Fruit fly (Drosophila melanogaster) whole organism, embryonic: Measurements from ENCODE around the gene Cyp12a4.

ENCODE experiments used
- Adf1 ChIP-seq: fragments of 200-800 bp; sonication (Bioruptor generic); IDR thresholded peaks from 2 replicates; pipeline ENCODE4 v1.3.6; 2022; ENCODE audit warnings: missing biosample characterization, missing genetic modification characterization
- CG10321 ChIP-seq: fragments of 200-800 bp; sonication (Bioruptor generic); IDR thresholded peaks from 2 replicates; pipeline ENCODE4 v1.3.6; 2022; ENCODE audit warnings: missing biosample characterization, missing genetic modification characterization
- CG10543 ChIP-seq: fragments of 200-800 bp; sonication (Bioruptor generic); optimal IDR thresholded peaks from 3 replicates; lab custom pipeline; 2017; ENCODE audit warnings: missing biosample characterization, mild to moderate bottlenecking, missing genetic modification characterization, moderate library complexity
- CG11247 ChIP-seq: fragments of 200-800 bp; sonication (Bioruptor generic); IDR thresholded peaks from 2 replicates; pipeline ENCODE4 v1.3.6; 2022; ENCODE audit warnings: missing biosample characterization, missing genetic modification characterization
- CG11723 ChIP-seq: fragments of 200-800 bp; sonication (Bioruptor generic); optimal IDR thresholded peaks from 2 replicates; lab custom pipeline; 2017; ENCODE audit warnings: missing biosample characterization, mild to moderate bottlenecking, missing genetic modification characterization
- CG12769 ChIP-seq: fragments of 200-800 bp; sonication (Bioruptor generic); optimal IDR thresholded peaks from 2 replicates; lab custom pipeline; 2019; ENCODE audit warnings: missing biosample characterization, mild to moderate bottlenecking, missing genetic modification characterization, moderate library complexity
- CG1647 ChIP-seq: fragments of 200-800 bp; sonication (Bioruptor generic); optimal IDR thresholded peaks from 3 replicates; lab custom pipeline; 2016; ENCODE audit warnings: missing biosample characterization, missing genetic modification characterization
- CG18599 ChIP-seq: fragments of 200-800 bp; sonication (Bioruptor generic); optimal IDR thresholded peaks from 3 replicates; lab custom pipeline; 2017; ENCODE audit warnings: missing biosample characterization, missing genetic modification characterization, mild to moderate bottlenecking, moderate library complexity, missing genetic modification reagents
- CG2116 ChIP-seq: fragments of 200-800 bp; sonication (Bioruptor generic); optimal IDR thresholded peaks from 3 replicates; lab custom pipeline; 2018; ENCODE audit warnings: missing biosample characterization, mild to moderate bottlenecking, missing genetic modification characterization
- CG31365 ChIP-seq: fragments of 200-800 bp; sonication (Bioruptor generic); optimal IDR thresholded peaks from 2 replicates; lab custom pipeline; 2018; ENCODE audit warnings: missing biosample characterization, mild to moderate bottlenecking, missing genetic modification characterization
- CG4820 ChIP-seq: fragments of 200-800 bp; sonication (Bioruptor generic); optimal IDR thresholded peaks from 3 replicates; lab custom pipeline; 2016; ENCODE audit warnings: missing biosample characterization, missing genetic modification characterization
- CG6175 ChIP-seq: fragments of 200-800 bp; sonication (Bioruptor generic); IDR thresholded peaks from 3 replicates; pipeline ENCODE4 v1.3.6; 2022; ENCODE audit warnings: missing biosample characterization, missing genetic modification characterization
- CG6254 ChIP-seq: fragments of 200-800 bp; sonication (Bioruptor generic); optimal IDR thresholded peaks from 3 replicates; lab custom pipeline; 2017; ENCODE audit warnings: mild to moderate bottlenecking, missing biosample characterization, missing genetic modification reagents, missing genetic modification characterization
- CG6683 ChIP-seq: fragments of 200-800 bp; sonication (Bioruptor generic); optimal IDR thresholded peaks from 2 replicates; lab custom pipeline; 2017; ENCODE audit warnings: missing biosample characterization, mild to moderate bottlenecking, missing genetic modification characterization, missing genetic modification reagents
- CG7839 ChIP-seq: fragments of 200-800 bp; sonication (Bioruptor generic); optimal IDR thresholded peaks from 3 replicates; lab custom pipeline; 2018; ENCODE audit warnings: missing biosample characterization, mild to moderate bottlenecking, missing genetic modification characterization, moderate library complexity
- CG9215 ChIP-seq: fragments of 200-800 bp; sonication (Bioruptor generic); IDR thresholded peaks from 2 replicates; pipeline ENCODE4 v1.3.6; 2022; ENCODE audit warnings: missing biosample characterization, missing genetic modification characterization
- CG9609 ChIP-seq: fragments of 200-800 bp; sonication (Bioruptor generic); optimal IDR thresholded peaks from 3 replicates; lab custom pipeline; 2016; ENCODE audit warnings: missing biosample characterization, missing genetic modification characterization
- Dad ChIP-seq: fragments of 200-800 bp; sonication (Bioruptor generic); optimal IDR thresholded peaks from 3 replicates; lab custom pipeline; 2016; ENCODE audit warnings: missing biosample characterization, missing genetic modification characterization
- Dll ChIP-seq: fragments of 200-800 bp; sonication (Bioruptor generic); IDR thresholded peaks from 4 replicates; pipeline ENCODE4 v1.3.6; 2022; ENCODE audit warnings: missing biosample characterization, missing genetic modification characterization; ENCODE audit not compliant: partially characterized antibody
- HmgZ ChIP-seq: fragments of 200-800 bp; sonication (Bioruptor generic); optimal IDR thresholded peaks from 2 replicates; lab custom pipeline; 2018; ENCODE audit warnings: missing biosample characterization, mild to moderate bottlenecking, missing genetic modification characterization
- Lpt ChIP-seq: fragments of >200 bp; optimal IDR thresholded peaks from 2 replicates; lab custom pipeline; 2018; ENCODE audit warnings: missing biosample characterization, missing genetic modification characterization
- Med ChIP-seq: fragments of 200-800 bp; sonication (Bioruptor generic); peaks from one replicate; lab custom pipeline; 2016; ENCODE audit warnings: missing biosample characterization, missing genetic modification characterization, mild to moderate bottlenecking, inconsistent platforms, moderate library complexity
- NC2α ChIP-seq: fragments of 200-800 bp; sonication (Bioruptor generic); optimal IDR thresholded peaks from 2 replicates; lab custom pipeline; 2016; ENCODE audit warnings: missing biosample characterization, missing genetic modification characterization
- Neu2 ChIP-seq: fragments of 200-800 bp; sonication (Bioruptor generic); optimal IDR thresholded peaks from 3 replicates; lab custom pipeline; 2016; ENCODE audit warnings: missing biosample characterization, missing genetic modification characterization, borderline replicate concordance
- NfI ChIP-seq: fragments of 200-800 bp; sonication (Bioruptor generic); optimal IDR thresholded peaks from 3 replicates; lab custom pipeline; 2018; ENCODE audit warnings: missing biosample characterization, mild to moderate bottlenecking, missing genetic modification characterization, moderate library complexity
- Spps ChIP-seq: fragments of 200-800 bp; sonication (Bioruptor generic); optimal IDR thresholded peaks from 2 replicates; lab custom pipeline; 2018; ENCODE audit warnings: missing biosample characterization, mild to moderate bottlenecking, missing genetic modification characterization
- Trl ChIP-seq, 3 experiments: fragments of >200 bp in 2 of 3; fragments of 200-800 bp in 1 of 3; sonication (Bioruptor generic) in 1 of 3; optimal IDR thresholded peaks; 2 replicates in 1 of 3; 3 replicates in 2 of 3; lab custom pipeline; 2016 to 2017; ENCODE audit warnings: missing biosample characterization in 1 of 3, missing genetic modification characterization in 1 of 3
- Vsx1 ChIP-seq: fragments of 200-800 bp; sonication (Bioruptor generic); optimal IDR thresholded peaks from 2 replicates; lab custom pipeline; 2017; ENCODE audit warnings: missing biosample characterization, mild to moderate bottlenecking, missing genetic modification characterization, missing genetic modification reagents
- ac ChIP-seq: fragments of 200-800 bp; sonication (Bioruptor generic); optimal IDR thresholded peaks from 3 replicates; lab custom pipeline; 2017; ENCODE audit warnings: missing biosample characterization, mild to moderate bottlenecking, missing genetic modification characterization
- aop ChIP-seq: fragments of 200-800 bp; sonication (Bioruptor generic); IDR thresholded peaks from 2 replicates; pipeline ENCODE4 v1.3.6; 2022; ENCODE audit warnings: missing biosample characterization, missing genetic modification characterization
- ap ChIP-seq: fragments of 200-800 bp; sonication (Bioruptor generic); IDR thresholded peaks from 2 replicates; pipeline ENCODE4 v1.3.6; 2022; ENCODE audit warnings: missing biosample characterization, missing genetic modification characterization
- az2 ChIP-seq: fragments of 200-800 bp; sonication (Bioruptor generic); optimal IDR thresholded peaks from 3 replicates; lab custom pipeline; 2016; ENCODE audit warnings: missing biosample characterization, missing genetic modification characterization
- cg ChIP-seq: fragments of 200-800 bp; sonication (Bioruptor generic); optimal IDR thresholded peaks from 3 replicates; lab custom pipeline; 2019; ENCODE audit warnings: missing biosample characterization, mild to moderate bottlenecking, missing genetic modification characterization, moderate library complexity
- chn ChIP-seq: fragments of 200-800 bp; sonication (Bioruptor generic); optimal IDR thresholded peaks from 2 replicates; lab custom pipeline; 2016; ENCODE audit warnings: missing biosample characterization, missing genetic modification characterization
- exex ChIP-seq: fragments of 200-800 bp; sonication (Bioruptor generic); optimal IDR thresholded peaks from 4 replicates; lab custom pipeline; 2018; ENCODE audit warnings: missing biosample characterization, mild to moderate bottlenecking, missing genetic modification characterization, moderate library complexity
- fd3F ChIP-seq: fragments of 200-800 bp; sonication (Bioruptor generic); optimal IDR thresholded peaks from 2 replicates; lab custom pipeline; 2018; ENCODE audit warnings: missing biosample characterization, mild to moderate bottlenecking, missing genetic modification characterization, moderate library complexity
- gcm ChIP-seq: fragments of 200-800 bp; sonication (Bioruptor generic); optimal IDR thresholded peaks from 2 replicates; lab custom pipeline; 2019; ENCODE audit warnings: missing biosample characterization, mild to moderate bottlenecking, missing genetic modification characterization, moderate library complexity
- gem ChIP-seq: fragments of 200-800 bp; sonication (Bioruptor generic); optimal IDR thresholded peaks from 2 replicates; lab custom pipeline; 2019; ENCODE audit warnings: missing biosample characterization, mild to moderate bottlenecking, missing genetic modification characterization, moderate library complexity
- jigr1 ChIP-seq: fragments of 200-800 bp; sonication (Bioruptor generic); IDR thresholded peaks from 3 replicates; pipeline ENCODE4 v1.3.6; 2022; ENCODE audit warnings: missing biosample characterization, missing genetic modification characterization
- kah ChIP-seq: fragments of 200-800 bp; sonication (Bioruptor generic); optimal IDR thresholded peaks from 2 replicates; lab custom pipeline; 2018; ENCODE audit warnings: missing biosample characterization, mild to moderate bottlenecking, missing genetic modification characterization
- lab ChIP-seq: fragments of 200-800 bp; sonication (Bioruptor generic); optimal IDR thresholded peaks from 3 replicates; lab custom pipeline; 2017; ENCODE audit warnings: missing biosample characterization, missing genetic modification characterization, mild to moderate bottlenecking, moderate library complexity, missing genetic modification reagents
- lola ChIP-seq, 3 experiments: fragments of >200 bp in 2 of 3; fragments of 200-800 bp in 1 of 3; sonication (Bioruptor generic) in 1 of 3; optimal IDR thresholded peaks; 2 replicates each; lab custom pipeline; 2017 to 2019; ENCODE audit warnings: missing biosample characterization in 3 of 3, missing genetic modification characterization in 3 of 3, mild to moderate bottlenecking in 1 of 3, moderate library complexity in 1 of 3
- pros ChIP-seq: fragments of 200-800 bp; sonication (Bioruptor generic); optimal IDR thresholded peaks from 3 replicates; lab custom pipeline; 2019; ENCODE audit warnings: missing biosample characterization, mild to moderate bottlenecking, missing genetic modification characterization, moderate library complexity
- rib ChIP-seq: fragments of 200-800 bp; sonication (Bioruptor generic); IDR thresholded peaks from 2 replicates; pipeline ENCODE4 v1.3.6; 2022; ENCODE audit warnings: missing biosample characterization, missing genetic modification characterization
- ro ChIP-seq: fragments of 200-800 bp; sonication (Bioruptor generic); IDR thresholded peaks from 2 replicates; pipeline ENCODE4 v1.3.6; 2022; ENCODE audit warnings: missing biosample characterization, missing genetic modification characterization
- row ChIP-seq: fragments of 200-800 bp; sonication (Bioruptor generic); IDR thresholded peaks from 3 replicates; pipeline ENCODE4 v1.3.6; 2022; ENCODE audit warnings: missing biosample characterization, missing genetic modification characterization
- sens ChIP-seq: fragments of 200-800 bp; sonication (Bioruptor generic); peaks from one replicate; lab custom pipeline; 2016; ENCODE audit warnings: missing biosample characterization, missing genetic modification characterization
- sisA ChIP-seq: fragments of 200-800 bp; sonication (Bioruptor generic); IDR thresholded peaks from 2 replicates; pipeline ENCODE4 v1.3.6; 2022; ENCODE audit warnings: missing biosample characterization, missing genetic modification characterization
- sug ChIP-seq: fragments of 200-800 bp; optimal IDR thresholded peaks from 2 replicates; lab custom pipeline; 2019; ENCODE audit warnings: missing biosample characterization, mild to moderate bottlenecking, missing genetic modification characterization, moderate library complexity
- trh ChIP-seq: fragments of 200-800 bp; sonication (Bioruptor generic); optimal IDR thresholded peaks from 2 replicates; lab custom pipeline; 2016; ENCODE audit warnings: missing biosample characterization, missing genetic modification characterization
- tup ChIP-seq: fragments of 200-800 bp; sonication (Bioruptor generic); optimal IDR thresholded peaks from 2 replicates; lab custom pipeline; 2016; ENCODE audit warnings: missing biosample characterization, mild to moderate bottlenecking, missing genetic modification characterization, moderate library complexity

Gene Cyp12a4

DNA sequence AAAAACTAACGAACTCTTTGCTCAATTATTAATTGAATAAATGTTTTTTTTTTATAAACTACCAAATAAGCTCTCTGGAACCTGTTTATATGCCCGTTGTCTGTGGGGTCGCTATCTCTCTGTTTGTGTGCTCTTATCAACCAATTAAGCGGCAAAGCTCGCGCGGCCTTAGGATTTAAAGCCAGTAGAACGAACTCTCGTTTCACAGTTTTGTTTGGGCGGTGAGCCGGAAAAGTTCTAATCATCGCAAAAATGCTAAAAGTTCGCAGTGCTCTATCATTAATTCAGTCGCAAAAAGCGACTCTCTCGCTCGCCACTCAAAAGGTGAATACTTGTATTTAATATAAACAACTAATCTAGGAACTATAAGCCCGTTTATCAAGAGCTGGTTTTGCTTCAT is at the start of gene Cyp12a4:
Gene Cyp12a4 (plus strand): TSS at position 202 of the 400 bp plus-strand sequence.
- TF ChIP-seq ro (no peak), CG6683 (GFP tag; lab: Kevin White, UChicago) (no peak), Trl (optimal IDR thresholded peaks at IDR 0.05; lab: Kevin White, UChicago) (peak in 1 of 2 experiments; percentile 16), Trl (GFP tag; optimal IDR thresholded peaks at IDR 0.05; lab: Kevin White, UChicago) (no peak), CG9215 (GFP tag; lab: Robert Waterston, UW) (no peak), CG7839 (tag; lab: Kevin White, UChicago) (no peak), CG11247 (GFP tag; lab: Robert Waterston, UW) (no peak), row (GFP tag; lab: Robert Waterston, UW) (no peak), Dll (no peak), pros (GFP tag; lab: Kevin White, UChicago) (no peak), CG9609 (GFP tag; lab: Kevin White, UChicago) (no peak), CG4820 (GFP tag; lab: Kevin White, UChicago) (no peak), CG1647 (GFP tag; lab: Kevin White, UChicago) (no peak), kah (no peak), HmgZ (tag; lab: Kevin White, UChicago) (no peak), ap (GFP tag; lab: Robert Waterston, UW) (no peak), rib (GFP tag; lab: Robert Waterston, UW) (peak; percentile 56; the same call in 1 of the 2 replicates), lola (GFP tag; optimal IDR thresholded peaks at IDR 0.05; lab: Kevin White, UChicago) (no peak), cg (GFP tag; lab: Kevin White, UChicago) (no peak), ac (GFP tag; lab: Kevin White, UChicago) (no peak), lab (GFP tag; lab: Kevin White, UChicago) (peak; percentile 38), CG11723 (GFP tag; lab: Kevin White, UChicago) (no peak), tup (GFP tag; lab: Kevin White, UChicago) (no peak), CG6175 (GFP tag; lab: Robert Waterston, UW) (no peak), sug (tag; lab: Kevin White, UChicago) (peak; percentile 78), CG31365 (tag; lab: Kevin White, UChicago) (no peak), NfI (GFP tag; lab: Kevin White, UChicago) (no peak), sisA (GFP tag; lab: Robert Waterston, UW) (no peak), CG10543 (GFP tag; lab: Kevin White, UChicago) (no peak), CG2116 (GFP tag; lab: Kevin White, UChicago) (no peak), Dad (GFP tag; lab: Kevin White, UChicago) (no peak), fd3F (no peak), trh (GFP tag; lab: Kevin White, UChicago) (no peak), Neu2 (no peak), Adf1 (GFP tag; lab: Robert Waterston, UW) (peak; percentile 15; the same call in 1 of the 2 replicates), NC2α (GFP tag; lab: Kevin White, UChicago) (no peak), az2 (GFP tag; lab: Kevin White, UChicago) (no peak), CG10321 (no peak), CG6254 (no peak), jigr1 (no peak), Vsx1 (no peak), Med (GFP tag; lab: Kevin White, UChicago) (peak; percentile 23), gem (tag; lab: Kevin White, UChicago) (no peak), gcm (GFP tag; lab: Kevin White, UChicago) (no peak), aop (no peak), CG18599 (GFP tag; lab: Kevin White, UChicago) (peak; percentile 8), CG12769 (tag; lab: Kevin White, UChicago) (no peak), Spps (no peak), chn (GFP tag; lab: Kevin White, UChicago) (no peak), exex (tag; lab: Kevin White, UChicago) (peak; percentile 76), sens (GFP tag; lab: Kevin White, UChicago) (peak; percentile 21), Lpt (GFP tag; lab: Kevin White, UChicago) (no peak)
